Worm (Caenorhabditis elegans) whole organism, L4/young adult: ENCODE data around the gene gtap-1.

ENCODE experiments used
- dao-5 ChIP-seq: sonication (generic microtip); optimal IDR thresholded peaks from 2 replicates; lab custom pipeline; 2016; ENCODE audit warnings: missing genotype, missing genetic modification characterization, moderate library complexity, missing compliant biosample characterization
- him-1 ChIP-seq: sonication (generic microtip); optimal IDR thresholded peaks from 2 replicates; lab custom pipeline; 2016; ENCODE audit warnings: missing genotype, missing genetic modification reagents, missing genetic modification characterization, missing compliant biosample characterization

DNA sequence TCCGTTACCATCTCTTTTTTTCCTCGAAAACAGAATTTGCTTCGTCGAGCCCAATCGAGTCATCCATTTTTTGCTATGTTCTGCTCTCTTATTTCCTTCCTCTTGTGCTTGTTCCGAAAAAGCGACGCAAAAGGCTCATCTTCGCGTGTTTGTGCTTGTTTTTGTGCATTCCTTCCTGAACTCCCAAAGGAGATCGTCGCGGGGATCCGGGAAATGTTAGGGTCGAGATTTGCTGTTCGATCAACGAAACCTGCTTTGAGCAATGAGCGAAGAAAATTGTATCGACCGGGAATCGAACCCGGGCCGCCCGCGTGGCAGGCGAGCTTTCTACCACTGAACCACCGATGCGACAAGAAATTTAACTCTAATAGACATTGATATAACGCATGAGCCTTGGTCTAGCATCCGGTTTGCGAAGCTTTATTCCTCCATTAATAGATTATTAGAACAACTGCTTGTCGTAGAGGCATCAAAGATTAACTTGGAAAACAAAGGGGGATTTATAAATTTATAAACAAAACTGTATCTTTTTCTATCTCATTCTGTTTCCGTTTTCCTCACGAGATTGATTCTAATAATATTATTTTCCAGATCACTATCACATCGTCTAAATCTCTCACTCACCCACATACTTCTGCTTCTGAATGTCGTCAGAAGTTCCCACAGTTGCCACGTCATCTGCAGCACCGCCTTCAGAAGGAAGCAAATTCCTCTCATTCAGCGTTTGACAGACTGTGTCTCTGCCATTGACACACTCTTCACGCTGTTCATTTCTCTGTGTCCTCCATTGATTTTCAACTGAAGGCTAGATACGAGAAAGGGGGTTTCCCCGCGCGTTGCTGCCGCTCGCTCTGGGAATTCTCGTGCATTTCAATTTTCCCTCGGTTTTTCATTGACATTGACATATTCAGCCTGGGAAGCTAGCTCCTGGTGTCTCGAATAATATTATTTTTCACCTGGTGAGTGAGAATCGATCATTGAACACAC lies 50.8 kb downstream of the gtap-1 start, which contains the start of gene K05F1.6:
- TF ChIP-seq him-1 (tag; lab: Kevin White, UChicago) (peak; percentile 34), dao-5 (peak; percentile 47)
